Worm (Caenorhabditis elegans): ENCODE measurements around the gene ets-5.

The ets-5 gene

ce11 chrX:5075538-5075937 lies 8.8 kb downstream of the ets-5 start:
- TF ChIP-seq mcd-1 (GFP tag; IDR thresholded peaks at IDR 0.05) (no peak), nfyb-1 (GFP tag; IDR thresholded peaks at IDR 0.05) (no peak), lag-1 (GFP tag; IDR thresholded peaks at IDR 0.05) (no peak), aptf-3 (GFP tag; IDR thresholded peaks at IDR 0.05) (no peak), D2030.7 (GFP tag; IDR thresholded peaks at IDR 0.05) (no peak), hmg-1.2 (GFP tag; IDR thresholded peaks at IDR 0.05) (no peak), ccch-3 (GFP tag; optimal IDR thresholded peaks at IDR 0.05) (no peak)

- no peak for TF ChIP-seq unc-130 (GFP tag; optimal IDR thresholded peaks at IDR 0.05)
- TF ChIP-seq tbp1 (GFP tag; optimal IDR thresholded peaks at IDR 0.05) = no peak
- no peak for TF ChIP-seq T07F8.4 (tag; optimal IDR thresholded peaks at IDR 0.05)
- TF ChIP-seq egl-18 (GFP tag; IDR thresholded peaks at IDR 0.05) = no peak
- no peak for TF ChIP-seq tlf-1 (GFP tag; optimal IDR thresholded peaks at IDR 0.05)
- no peak for TF ChIP-seq ama-1 (optimal IDR thresholded peaks at IDR 0.05)
- TF ChIP-seq ama-1 (GFP tag; optimal IDR thresholded peaks at IDR 0.05) = no peak
- no peak for TF ChIP-seq F57C9.4 (tag; optimal IDR thresholded peaks at IDR 0.05)
- no peak for TF ChIP-seq F39B2.1 (GFP tag; IDR thresholded peaks at IDR 0.05)
- TF ChIP-seq lir-1 (GFP tag; conservative IDR thresholded peaks at IDR 0.05) = no peak
- TF ChIP-seq B0261.1 (tag; optimal IDR thresholded peaks at IDR 0.05) = no peak
- no peak for TF ChIP-seq ceh-27 (GFP tag; optimal IDR thresholded peaks at IDR 0.05)
These were observed 10.4 kb downstream of the ets-5 start for ce11 chrX:5073895-5074294.

DNA sequence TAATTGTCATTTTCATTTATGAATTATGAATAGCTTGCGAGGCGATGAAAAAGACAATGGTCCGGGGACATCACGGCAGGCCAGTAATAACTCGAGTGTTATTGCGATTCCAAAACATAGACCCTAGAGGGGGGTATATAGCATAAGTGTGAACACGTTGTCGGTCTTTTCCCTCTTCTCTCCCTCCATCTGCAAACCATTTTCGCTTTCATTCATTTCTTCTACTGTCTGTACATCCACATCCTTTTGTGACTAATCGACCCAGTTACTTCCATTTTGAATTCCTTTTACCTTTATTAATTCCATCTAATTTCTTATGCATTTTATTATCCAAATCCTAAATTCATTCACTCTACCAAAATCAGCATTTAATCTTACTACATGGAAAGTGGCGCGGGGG lies 13.3 kb downstream of the ets-5 start:
- TF ChIP-seq let-526 (GFP tag; IDR thresholded peaks at IDR 0.05) = no peak
- TF ChIP-seq pha-4 (tag; optimal IDR thresholded peaks at IDR 0.05) = no peak
- TF ChIP-seq B0336.3 (GFP tag; IDR thresholded peaks at IDR 0.05) = no peak
- TF ChIP-seq F39B2.1 (GFP tag; IDR thresholded peaks at IDR 0.05) = no peak
- no peak for TF ChIP-seq ztf-22 (GFP tag; optimal IDR thresholded peaks at IDR 0.05)
- TF ChIP-seq lin-26 (GFP tag; IDR thresholded peaks at IDR 0.05) = no peak
- TF ChIP-seq unc-130 (GFP tag; optimal IDR thresholded peaks at IDR 0.05) = no peak
- no peak for TF ChIP-seq Y56A3A.18 (GFP tag; IDR thresholded peaks at IDR 0.05)
- no peak for TF ChIP-seq somi-1 (GFP tag; optimal IDR thresholded peaks at IDR 0.05)
- TF ChIP-seq dox-1 (GFP tag; IDR thresholded peaks at IDR 0.05) = no peak
- TF ChIP-seq attf-5 (GFP tag; optimal IDR thresholded peaks at IDR 0.05) = no peak
- TF ChIP-seq nhr-80 (tag; optimal IDR thresholded peaks at IDR 0.05) = no peak

DNA sequence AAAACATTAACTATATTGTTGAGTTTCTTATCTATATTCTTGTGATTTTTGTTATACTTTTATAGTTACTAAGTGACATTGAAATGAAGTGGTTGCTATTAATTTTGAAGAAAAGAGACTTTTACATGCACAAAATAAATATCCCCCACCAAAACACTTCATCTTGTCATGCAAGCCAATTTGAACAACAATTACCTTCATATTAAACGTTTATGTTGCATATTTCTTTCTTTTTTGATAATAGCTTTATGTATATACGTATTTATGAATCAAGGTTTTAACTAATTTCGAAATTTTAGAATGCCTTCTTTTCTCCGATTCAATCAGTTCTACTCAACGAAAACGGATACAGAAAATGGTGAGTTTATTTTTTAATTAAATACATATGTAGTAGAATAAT lies 16.5 kb downstream of the ets-5 start, which contains the start of gene clc-7:
Gene clc-7 (plus strand): TSS at position 301 of the 400 bp plus-strand sequence.
- TF ChIP-seq C17E4.6 (GFP tag; IDR thresholded peaks at IDR 0.05) (no peak), B0035.1 (tag; optimal IDR thresholded peaks at IDR 0.05) (no peak), egrh-3 (GFP tag; IDR thresholded peaks at IDR 0.05) (no peak), hmg-20 (GFP tag; IDR thresholded peaks at IDR 0.05) (no peak), egl-18 (GFP tag; IDR thresholded peaks at IDR 0.05) (no peak), ZK185.1 (tag; optimal IDR thresholded peaks at IDR 0.05; ENCODE audit: poor library complexity, severe bottlenecking) (no peak), hmg-1.2 (GFP tag; IDR thresholded peaks at IDR 0.05) (no peak), ceh-100 (GFP tag; IDR thresholded peaks at IDR 0.05) (no peak), nhr-27 (tag; optimal IDR thresholded peaks at IDR 0.05) (no peak), akir-1 (GFP tag; optimal IDR thresholded peaks at IDR 0.05) (no peak), attf-3 (GFP tag; conservative IDR thresholded peaks at IDR 0.05) (no peak), ama-1 (optimal IDR thresholded peaks at IDR 0.05) (no peak), ama-1 (GFP tag; optimal IDR thresholded peaks at IDR 0.05) (no peak)

All from whole organism, young adult.